Worm (Caenorhabditis elegans) whole organism, young adult: Measurements from ENCODE around the gene B0228.6.

Source experiments
- B0261.1 ChIP-seq: sonication (generic microtip); optimal IDR thresholded peaks from 2 replicates; lab custom pipeline; 2016; ENCODE audit warnings: mild to moderate bottlenecking, missing genetic modification characterization, moderate library complexity, missing compliant biosample characterization
- B0336.3 ChIP-seq: fragments of 200-800 bp; sonication (Bioruptor generic); IDR thresholded peaks from 2 replicates; pipeline ENCODE4 v1.3.6; 2022; ENCODE audit warnings: missing genetic modification characterization, missing compliant biosample characterization
- D2030.7 ChIP-seq: fragments of 200-800 bp; sonication (Bioruptor generic); IDR thresholded peaks from 2 replicates; pipeline ENCODE4 v1.3.6; 2022; ENCODE audit warnings: missing genetic modification reagents, missing genetic modification characterization, missing compliant biosample characterization
- F33H1.4 ChIP-seq: fragments of 200-800 bp; sonication (Bioruptor generic); IDR thresholded peaks from 2 replicates; pipeline ENCODE4 v1.3.6; 2022; ENCODE audit warnings: missing genetic modification reagents, missing genetic modification characterization, missing compliant biosample characterization
- F49E8.2 ChIP-seq: sonication (generic microtip); optimal IDR thresholded peaks from 3 replicates; lab custom pipeline; 2017; ENCODE audit warnings: missing genetic modification characterization, mild to moderate bottlenecking, missing compliant biosample characterization, antibody characterized with exemption, moderate library complexity; ENCODE audit not compliant: insufficient read depth
- F52B5.7 ChIP-seq: sonication (generic microtip); optimal IDR thresholded peaks from 2 replicates; lab custom pipeline; 2016; ENCODE audit warnings: mild to moderate bottlenecking, missing genetic modification characterization, missing compliant biosample characterization
- F55B11.4 ChIP-seq: sonication (generic microtip); optimal IDR thresholded peaks from 2 replicates; lab custom pipeline; 2016; ENCODE audit warnings: missing compliant biosample characterization, missing genetic modification characterization, borderline replicate concordance; ENCODE audit not compliant: insufficient read depth
- F57A8.1 ChIP-seq: fragments of 200-800 bp; sonication (Bioruptor generic); optimal IDR thresholded peaks from 2 replicates; lab custom pipeline; 2018; ENCODE audit warnings: mild to moderate bottlenecking, missing genetic modification characterization, moderate library complexity, missing compliant biosample characterization
- F57C9.4 ChIP-seq: sonication (generic microtip); optimal IDR thresholded peaks from 2 replicates; lab custom pipeline; 2017; ENCODE audit warnings: mild to moderate bottlenecking, missing genetic modification characterization, missing compliant biosample characterization
- K11D2.4 ChIP-seq: fragments of 200-800 bp; sonication (Bioruptor generic); IDR thresholded peaks from 2 replicates; pipeline ENCODE4 v1.3.6; 2022; ENCODE audit warnings: missing genetic modification reagents, missing genetic modification characterization, missing compliant biosample characterization
- Y56A3A.18 ChIP-seq: fragments of 200-800 bp; sonication (Bioruptor generic); IDR thresholded peaks from 2 replicates; pipeline ENCODE4 v1.3.6; 2022; ENCODE audit warnings: missing genetic modification reagents, missing genetic modification characterization, missing compliant biosample characterization
- Y67H2A.10 ChIP-seq: fragments of 200-800 bp; sonication (Bioruptor generic); conservative IDR thresholded peaks from 2 replicates; pipeline ENCODE4 v1.3.6; 2022; ENCODE audit warnings: missing genetic modification reagents, missing genetic modification characterization, missing compliant biosample characterization
- aptf-2 ChIP-seq: fragments of 200-800 bp; sonication (Bioruptor generic); conservative IDR thresholded peaks from 2 replicates; pipeline ENCODE4 v1.3.6; 2022; ENCODE audit warnings: missing genetic modification reagents, missing genetic modification characterization, missing compliant biosample characterization
- bed-2 ChIP-seq: fragments of 200-800 bp; sonication (Bioruptor generic); IDR thresholded peaks from 2 replicates; pipeline ENCODE4 v1.3.6; 2022; ENCODE audit warnings: missing genetic modification reagents, missing genetic modification characterization, missing compliant biosample characterization
- ccch-3 ChIP-seq: fragments of 200-800 bp; sonication (Bioruptor generic); optimal IDR thresholded peaks from 2 replicates; lab custom pipeline; 2018; ENCODE audit warnings: mild to moderate bottlenecking, missing genetic modification characterization, missing compliant biosample characterization
- cebp-1 ChIP-seq, 2 experiments: fragments of 200-800 bp in 1 of 2; sonication (Bioruptor generic) in 1 of 2; sonication (generic microtip) in 1 of 2; IDR thresholded peaks in 1 of 2; optimal IDR thresholded peaks in 1 of 2; 2 replicates each; pipeline versions ENCODE4 v1.3.6 to Lab custom; 2017 to 2022; ENCODE audit warnings: missing compliant biosample characterization in 2 of 2, missing genetic modification characterization in 2 of 2, mild to moderate bottlenecking in 1 of 2, missing genetic modification reagents in 1 of 2, moderate library complexity in 1 of 2
- cebp-2 ChIP-seq: fragments of 200-800 bp; sonication (Bioruptor generic); IDR thresholded peaks from 2 replicates; pipeline ENCODE4 v1.3.6; 2022; ENCODE audit warnings: missing genetic modification characterization, missing compliant biosample characterization
- ceh-40 ChIP-seq: fragments of 200-800 bp; sonication (Bioruptor generic); IDR thresholded peaks from 2 replicates; pipeline ENCODE4 v1.3.6; 2022; ENCODE audit warnings: missing genetic modification characterization, missing compliant biosample characterization
- ceh-58 ChIP-seq: fragments of 200-800 bp; sonication (Bioruptor generic); IDR thresholded peaks from 2 replicates; pipeline ENCODE4 v1.3.6; 2022; ENCODE audit warnings: missing genetic modification characterization, missing compliant biosample characterization
- ceh-91 ChIP-seq: fragments of 200-800 bp; sonication (Bioruptor generic); IDR thresholded peaks from 2 replicates; pipeline ENCODE4 v1.3.6; 2022; ENCODE audit warnings: missing genetic modification reagents, missing genetic modification characterization, missing compliant biosample characterization
- dox-1 ChIP-seq: fragments of 200-800 bp; sonication (Bioruptor generic); IDR thresholded peaks from 2 replicates; pipeline ENCODE4 v1.3.6; 2022; ENCODE audit warnings: missing genetic modification reagents, missing genetic modification characterization, missing compliant biosample characterization
- dpff-1 ChIP-seq: sonication (generic microtip); optimal IDR thresholded peaks from 2 replicates; lab custom pipeline; 2017; ENCODE audit warnings: mild to moderate bottlenecking, missing genetic modification characterization, missing compliant biosample characterization
- egrh-3 ChIP-seq: fragments of 200-800 bp; sonication (Bioruptor generic); IDR thresholded peaks from 2 replicates; pipeline ENCODE4 v1.3.6; 2022; ENCODE audit warnings: missing genetic modification reagents, missing genetic modification characterization, missing compliant biosample characterization
- ekl-4 ChIP-seq: fragments of 200-800 bp; sonication (Bioruptor generic); IDR thresholded peaks from 2 replicates; pipeline ENCODE4 v1.3.6; 2022; ENCODE audit warnings: missing genetic modification reagents, missing genetic modification characterization, missing compliant biosample characterization
- ets-4 ChIP-seq: fragments of 200-800 bp; sonication (Bioruptor generic); optimal IDR thresholded peaks from 2 replicates; lab custom pipeline; 2018; ENCODE audit warnings: mild to moderate bottlenecking, missing genetic modification characterization, missing compliant biosample characterization
- fkh-3 ChIP-seq: sonication (generic microtip); optimal IDR thresholded peaks from 2 replicates; lab custom pipeline; 2016; ENCODE audit warnings: mild to moderate bottlenecking, missing genetic modification characterization, missing compliant biosample characterization
- him-1 ChIP-seq: sonication (generic microtip); optimal IDR thresholded peaks from 2 replicates; lab custom pipeline; 2016; ENCODE audit warnings: missing genotype, missing genetic modification reagents, missing genetic modification characterization, missing compliant biosample characterization
- hmg-1.2 ChIP-seq: fragments of 200-800 bp; sonication (Bioruptor generic); IDR thresholded peaks from 2 replicates; pipeline ENCODE4 v1.3.6; 2022; ENCODE audit warnings: missing genetic modification reagents, missing genetic modification characterization, missing compliant biosample characterization
- hmg-20 ChIP-seq: fragments of 200-800 bp; sonication (Bioruptor generic); IDR thresholded peaks from 2 replicates; pipeline ENCODE4 v1.3.6; 2022; ENCODE audit warnings: missing genetic modification reagents, missing genetic modification characterization, missing compliant biosample characterization
- hsf-1 ChIP-seq: fragments of 200-800 bp; sonication (Bioruptor generic); IDR thresholded peaks from 2 replicates; pipeline ENCODE4 v1.3.6; 2022; ENCODE audit warnings: missing genetic modification reagents, missing genetic modification characterization, missing compliant biosample characterization
- let-526 ChIP-seq: fragments of 200-800 bp; sonication (Bioruptor generic); IDR thresholded peaks from 2 replicates; pipeline ENCODE4 v1.3.6; 2022; ENCODE audit warnings: missing genetic modification reagents, missing genetic modification characterization, missing compliant biosample characterization
- let-607 ChIP-seq, 2 experiments: fragments of 200-800 bp in 1 of 2; sonication (Bioruptor generic) in 1 of 2; sonication (generic microtip) in 1 of 2; optimal IDR thresholded peaks; 2 replicates each; lab custom pipeline; 2016 to 2018; ENCODE audit warnings: mild to moderate bottlenecking in 2 of 2, missing compliant biosample characterization in 2 of 2, missing genetic modification characterization in 2 of 2, moderate library complexity in 2 of 2, missing genotype in 1 of 2
- lir-1 ChIP-seq: fragments of 200-800 bp; sonication (Bioruptor generic); conservative IDR thresholded peaks from 2 replicates; pipeline ENCODE4 v1.3.6; 2022; ENCODE audit warnings: missing genetic modification reagents, missing genetic modification characterization, missing compliant biosample characterization
- lsl-1 ChIP-seq: fragments of 200-800 bp; sonication (Bioruptor generic); optimal IDR thresholded peaks from 2 replicates; lab custom pipeline; 2018; ENCODE audit warnings: mild to moderate bottlenecking, missing genetic modification characterization, moderate library complexity, missing compliant biosample characterization
- mel-28 ChIP-seq: sonication (generic microtip); optimal IDR thresholded peaks from 2 replicates; lab custom pipeline; 2016; ENCODE audit warnings: borderline replicate concordance, mild to moderate bottlenecking, missing genetic modification characterization, missing compliant biosample characterization
- mes-4 ChIP-seq: sonication (generic microtip); optimal IDR thresholded peaks from 2 replicates; lab custom pipeline; 2016; ENCODE audit warnings: missing genotype, missing genetic modification characterization, missing compliant biosample characterization
- nfya-1 ChIP-seq: sonication (generic microtip); optimal IDR thresholded peaks from 2 replicates; lab custom pipeline; 2017; ENCODE audit warnings: antibody characterized with exemption, missing compliant biosample characterization, missing genetic modification characterization, borderline replicate concordance; ENCODE audit not compliant: insufficient read depth
- rcor-1 ChIP-seq: fragments of 200-800 bp; sonication (Bioruptor generic); IDR thresholded peaks from 2 replicates; pipeline ENCODE4 v1.3.6; 2022; ENCODE audit warnings: missing genetic modification reagents, missing genetic modification characterization, missing compliant biosample characterization
- sea-2 ChIP-seq: fragments of 200-800 bp; sonication (Bioruptor generic); IDR thresholded peaks from 2 replicates; pipeline ENCODE4 v1.3.6; 2022; ENCODE audit warnings: missing genetic modification characterization, missing compliant biosample characterization
- snpc-1.1 ChIP-seq: sonication (generic microtip); optimal IDR thresholded peaks from 2 replicates; lab custom pipeline; 2017; ENCODE audit warnings: missing genetic modification characterization, mild to moderate bottlenecking, missing compliant biosample characterization, antibody characterized with exemption, moderate library complexity, missing genotype, missing genetic modification reagents; ENCODE audit not compliant: insufficient read depth
- snpc-1.3 ChIP-seq: sonication (generic microtip); optimal IDR thresholded peaks from 2 replicates; lab custom pipeline; 2017; ENCODE audit warnings: missing genetic modification characterization, mild to moderate bottlenecking, missing compliant biosample characterization, antibody characterized with exemption, moderate library complexity, missing genotype, missing genetic modification reagents; ENCODE audit not compliant: insufficient read depth
- snpc-4 ChIP-seq, 5 experiments: fragments of 150-350 bp in 1 of 5; sonication (generic microtip) in 4 of 5; optimal IDR thresholded peaks; 2 replicates each; lab custom pipeline; 2014 to 2018; ENCODE audit warnings: missing genetic modification characterization in 5 of 5, missing biosample characterization in 3 of 5, antibody characterized with exemption in 2 of 5, mild to moderate bottlenecking in 2 of 5, missing compliant biosample characterization in 2 of 5, missing genotype in 2 of 5, moderate library complexity in 2 of 5, missing genetic modification reagents in 1 of 5
- tbp1 ChIP-seq: fragments of 200-800 bp; sonication (Bioruptor generic); optimal IDR thresholded peaks from 2 replicates; lab custom pipeline; 2018; ENCODE audit warnings: mild to moderate bottlenecking, missing genetic modification characterization, missing compliant biosample characterization
- zfh-2 ChIP-seq: fragments of 200-800 bp; sonication (Bioruptor generic); conservative IDR thresholded peaks from 2 replicates; pipeline ENCODE4 v1.3.6; 2022; ENCODE audit warnings: missing genetic modification reagents, missing genetic modification characterization, missing compliant biosample characterization
- zim-3 ChIP-seq: sonication (generic microtip); optimal IDR thresholded peaks from 2 replicates; lab custom pipeline; 2017; ENCODE audit warnings: mild to moderate bottlenecking, missing genetic modification characterization, moderate library complexity, missing compliant biosample characterization
- ztf-3 ChIP-seq: fragments of 200-800 bp; sonication (Bioruptor generic); optimal IDR thresholded peaks from 2 replicates; lab custom pipeline; 2018; ENCODE audit warnings: mild to moderate bottlenecking, missing genetic modification characterization, missing compliant biosample characterization
- ztf-6 ChIP-seq: fragments of 200-800 bp; sonication (Bioruptor generic); IDR thresholded peaks from 2 replicates; pipeline ENCODE4 v1.3.6; 2022; ENCODE audit warnings: missing genetic modification reagents, missing genetic modification characterization, missing compliant biosample characterization

The B0228.6 gene

DNA sequence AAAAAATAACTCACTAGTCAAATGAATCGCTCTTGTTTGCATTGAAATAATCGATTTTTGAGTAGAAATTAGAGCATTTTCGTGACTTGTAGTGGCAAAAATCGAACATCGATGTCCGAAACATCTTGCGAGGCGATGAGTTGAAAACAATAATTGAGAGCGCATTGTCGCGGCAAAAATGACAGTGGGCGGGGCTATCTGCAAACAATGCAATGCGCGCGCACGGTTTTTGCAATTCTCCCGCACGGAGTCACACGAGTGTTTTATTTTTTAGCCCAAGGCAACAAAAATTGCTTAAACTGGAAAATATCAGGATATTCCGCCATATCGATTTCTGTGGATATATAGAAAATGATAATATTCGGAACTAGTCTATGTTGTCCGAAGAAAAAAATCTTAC lies 46.4 kb downstream of the B0228.6 start, which contains the start of gene B0495.9 (continued):
- TF ChIP-seq snpc-1.3 (tag; lab: Kevin White, UChicago) = no peak
- peak; percentile 60 for TF ChIP-seq lsl-1 (GFP tag; lab: Kevin White, UChicago)
- no peak for TF ChIP-seq bed-2 (GFP tag; lab: Robert Waterston, UW)
- no peak for TF ChIP-seq nfya-1 (tag; lab: Kevin White, UChicago)
- peak; percentile 5 for TF ChIP-seq snpc-4 (GFP tag; optimal IDR thresholded peaks at IDR 0.05; lab: Kevin White, UChicago)
- no peak for TF ChIP-seq snpc-4 (tag; optimal IDR thresholded peaks at IDR 0.05; lab: Kevin White, UChicago)
- TF ChIP-seq ztf-6 (GFP tag; lab: Robert Waterston, UW) = no peak
- TF ChIP-seq ekl-4 (GFP tag; lab: Robert Waterston, UW) = no peak
- no peak for TF ChIP-seq hsf-1 (GFP tag; lab: Robert Waterston, UW)
- TF ChIP-seq ceh-40 (GFP tag; lab: Robert Waterston, UW) = no peak
- TF ChIP-seq dpff-1 = no peak
- TF ChIP-seq let-607 (tag; optimal IDR thresholded peaks at IDR 0.05; lab: Kevin White, UChicago) = no peak
- no peak for TF ChIP-seq mel-28 (tag; lab: Kevin White, UChicago)
- TF ChIP-seq hmg-20 = no peak
- no peak for TF ChIP-seq sea-2 (GFP tag; lab: Robert Waterston, UW)
- no peak for TF ChIP-seq F57A8.1
- no peak for TF ChIP-seq lir-1 (GFP tag; lab: Robert Waterston, UW)
- TF ChIP-seq Y67H2A.10 = no peak
- TF ChIP-seq zim-3 (tag; lab: Kevin White, UChicago) = no peak
- TF ChIP-seq Y56A3A.18 (GFP tag; lab: Robert Waterston, UW) = no peak
- TF ChIP-seq ets-4 (GFP tag; lab: Kevin White, UChicago) = no peak
- TF ChIP-seq cebp-1 (GFP tag; IDR thresholded peaks at IDR 0.05; lab: Robert Waterston, UW) = no peak
- peak; percentile 63 for TF ChIP-seq cebp-1 (tag; optimal IDR thresholded peaks at IDR 0.05; lab: Kevin White, UChicago)
- no peak for TF ChIP-seq K11D2.4 (GFP tag; lab: Robert Waterston, UW)
- TF ChIP-seq ceh-58 (GFP tag; lab: Robert Waterston, UW) = no peak
- TF ChIP-seq ccch-3 (GFP tag; lab: Kevin White, UChicago) = no peak
- no peak for TF ChIP-seq zfh-2
- TF ChIP-seq F52B5.7 = peak; percentile 19
- no peak for TF ChIP-seq egrh-3 (GFP tag; lab: Robert Waterston, UW)
- TF ChIP-seq F55B11.4 (tag; lab: Kevin White, UChicago) = no peak
- no peak for TF ChIP-seq F33H1.4
- TF ChIP-seq let-526 (GFP tag; lab: Robert Waterston, UW) = no peak
- no peak for TF ChIP-seq mes-4 (tag; lab: Kevin White, UChicago)
- no peak for TF ChIP-seq ceh-91 (GFP tag; lab: Robert Waterston, UW)
- no peak for TF ChIP-seq aptf-2 (GFP tag; lab: Robert Waterston, UW)
- TF ChIP-seq cebp-2 (GFP tag; lab: Robert Waterston, UW) = no peak
- no peak for TF ChIP-seq ztf-3 (GFP tag; lab: Kevin White, UChicago)
- no peak for TF ChIP-seq F57C9.4 (tag; lab: Kevin White, UChicago)
- TF ChIP-seq dox-1 (GFP tag; lab: Robert Waterston, UW) = peak; percentile 81
- TF ChIP-seq D2030.7 (GFP tag; lab: Robert Waterston, UW) = no peak
- peak; percentile 28; the same call in 1 of the 2 replicates for TF ChIP-seq rcor-1
- peak; percentile 36 for TF ChIP-seq tbp1 (GFP tag; lab: Kevin White, UChicago)
- peak; percentile 32 for TF ChIP-seq F49E8.2
- TF ChIP-seq hmg-1.2 = peak; percentile 39; the same call in 1 of the 2 replicates
- TF ChIP-seq fkh-3 (tag; lab: Kevin White, UChicago) = no peak
- TF ChIP-seq B0336.3 (GFP tag; lab: Robert Waterston, UW) = no peak; the same call in 1 of the 2 replicates
- TF ChIP-seq snpc-1.1 (tag; lab: Kevin White, UChicago) = peak; percentile 4
- no peak for TF ChIP-seq B0261.1 (tag; lab: Kevin White, UChicago)
- peak; percentile 26 for TF ChIP-seq him-1 (tag; lab: Kevin White, UChicago)
